Worm (Caenorhabditis elegans): Measurements from ENCODE around the gene fcmt-1.
A peak's percentile ranks its signal among the peaks of the same experiment; 100 is the strongest.

DNA sequence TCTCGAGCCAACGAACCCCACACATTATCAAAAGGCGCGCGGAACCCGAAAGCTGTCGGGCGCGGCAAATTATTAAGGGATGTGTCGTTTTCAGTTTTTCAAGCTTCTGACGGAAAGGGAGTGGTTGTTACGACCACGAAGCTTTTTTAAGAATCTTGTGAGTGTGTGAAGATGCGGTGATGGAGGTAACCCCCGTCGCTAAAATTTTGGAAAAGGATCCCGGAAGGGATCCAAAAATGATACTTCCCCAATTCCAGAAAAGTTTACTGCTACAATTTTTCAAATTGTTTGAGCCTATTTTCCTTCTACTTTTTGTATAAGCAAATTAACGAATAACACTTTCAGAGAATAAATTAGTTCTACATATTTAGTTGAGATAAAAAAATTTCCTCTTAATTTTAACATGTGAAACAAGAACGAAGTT, 47.3 kb upstream of the fcmt-1 start:
- TF ChIP-seq skn-1 (tag; optimal IDR thresholded peaks at IDR 0.05) (peak; percentile 91), nhr-77 (tag; optimal IDR thresholded peaks at IDR 0.05) (no peak), zag-1 (tag; optimal IDR thresholded peaks at IDR 0.05) (no peak), nhr-237 (tag; optimal IDR thresholded peaks at IDR 0.05) (no peak), nhr-76 (tag; optimal IDR thresholded peaks at IDR 0.05) (no peak), dpl-1 (GFP tag; optimal IDR thresholded peaks at IDR 0.05) (peak in 2 of 3 experiments; percentile 39 to 58)

Data from whole organism, L1 larva.